Worm (Caenorhabditis elegans) whole organism, early embryonic: ENCODE measurements around the gene W03B1.9.
"Not testable (repeated sequence)": the region's sequence is repeated elsewhere in the genome, so short reads cannot be mapped to it uniquely, and the experiment has no call there.

ENCODE experiments used
- B0310.2 ChIP-seq: sonication (generic microtip); optimal IDR thresholded peaks from 2 replicates; lab custom pipeline; 2016; ENCODE audit warnings: mild to moderate bottlenecking, missing genetic modification characterization, missing compliant biosample characterization
- F13C5.2 ChIP-seq: sonication (generic microtip); optimal IDR thresholded peaks from 2 replicates; lab custom pipeline; 2017; ENCODE audit warnings: mild to moderate bottlenecking, missing genetic modification characterization, inconsistent platforms, missing compliant biosample characterization
- aly-1 ChIP-seq: sonication (generic microtip); optimal IDR thresholded peaks from 2 replicates; lab custom pipeline; 2016; ENCODE audit warnings: missing genetic modification characterization, missing compliant biosample characterization
- ama-1 ChIP-seq: fragments of 150-350 bp; optimal IDR thresholded peaks from 2 replicates; lab custom pipeline; 2014
- ceh-13 ChIP-seq: fragments of 200-800 bp; sonication (Bioruptor generic); optimal IDR thresholded peaks from 2 replicates; lab custom pipeline; 2018; ENCODE audit warnings: mild to moderate bottlenecking, missing genetic modification characterization, missing compliant biosample characterization
- ceh-36 ChIP-seq: sonication (generic microtip); optimal IDR thresholded peaks from 2 replicates; lab custom pipeline; 2016; ENCODE audit warnings: missing genetic modification characterization, inconsistent platforms, missing compliant biosample characterization
- ets-7 ChIP-seq: sonication (generic microtip); optimal IDR thresholded peaks from 2 replicates; lab custom pipeline; 2016; ENCODE audit warnings: missing genotype, missing genetic modification characterization, missing compliant biosample characterization
- flt-1 ChIP-seq: fragments of 200-800 bp; sonication (Bioruptor generic); IDR thresholded peaks from 2 replicates; pipeline ENCODE4 v1.3.6; 2022; ENCODE audit warnings: missing genetic modification characterization, missing compliant biosample characterization
- hmbx-1 ChIP-seq: sonication (generic microtip); optimal IDR thresholded peaks from 2 replicates; lab custom pipeline; 2016; ENCODE audit warnings: mild to moderate bottlenecking, missing genetic modification characterization, missing compliant biosample characterization
- hmg-4 ChIP-seq: fragments of 200-800 bp; sonication (Bioruptor generic); optimal IDR thresholded peaks from 2 replicates; lab custom pipeline; 2018; ENCODE audit warnings: mild to moderate bottlenecking, missing genetic modification characterization, missing compliant biosample characterization
- hnd-1 ChIP-seq: sonication (generic microtip); optimal IDR thresholded peaks from 2 replicates; lab custom pipeline; 2016; ENCODE audit warnings: missing genetic modification characterization, missing compliant biosample characterization
- pes-1 ChIP-seq: fragments of 200-800 bp; sonication (Bioruptor generic); IDR thresholded peaks from 2 replicates; pipeline ENCODE4 v1.3.6; 2022; ENCODE audit warnings: missing genetic modification reagents, missing genetic modification characterization, missing compliant biosample characterization
- scrt-1 ChIP-seq: fragments of 200-800 bp; sonication (Bioruptor generic); IDR thresholded peaks from 2 replicates; pipeline ENCODE4 v1.3.6; 2022; ENCODE audit warnings: missing genetic modification characterization, missing compliant biosample characterization
- sea-1 ChIP-seq: fragments of 200-800 bp; sonication (Bioruptor generic); conservative IDR thresholded peaks from 2 replicates; pipeline ENCODE4 v1.3.6; 2022; ENCODE audit warnings: missing genetic modification characterization, missing compliant biosample characterization
- tbx-11 ChIP-seq: fragments of 200-800 bp; sonication (Bioruptor generic); IDR thresholded peaks from 2 replicates; pipeline ENCODE4 v1.3.6; 2022; ENCODE audit warnings: missing genetic modification characterization, missing compliant biosample characterization
- tbx-37 ChIP-seq: fragments of 200-800 bp; sonication (Bioruptor generic); conservative IDR thresholded peaks from 2 replicates; pipeline ENCODE4 v1.3.6; 2022; ENCODE audit warnings: missing genetic modification reagents, missing genetic modification characterization, missing compliant biosample characterization
- tra-4 ChIP-seq: sonication (generic microtip); optimal IDR thresholded peaks from 2 replicates; lab custom pipeline; 2017; ENCODE audit warnings: missing genetic modification characterization, missing compliant biosample characterization

The W03B1.9 gene

ce11 chrIV:4357296-4357695 lies 517 bp upstream of the W03B1.9 start, which contains the start of gene sars-2:
sars-2 (plus strand) TSS chrIV:4357636.
- no peak for TF ChIP-seq sea-1
- no peak for TF ChIP-seq B0310.2
- no peak for TF ChIP-seq tra-4 (tag; lab: Kevin White, UChicago)
- no peak for TF ChIP-seq tbx-11 (GFP tag; lab: Robert Waterston, UW)
- TF ChIP-seq aly-1 (tag; lab: Kevin White, UChicago), result no peak
- no peak for TF ChIP-seq hmbx-1 (tag; lab: Kevin White, UChicago)
- TF ChIP-seq ceh-13 (GFP tag; lab: Kevin White, UChicago), result no peak

ce11 chrIV:4348146-4348545 lies 8.6 kb downstream of the W03B1.9 start, which contains the start of gene W03B1.5:
W03B1.5 (plus strand) TSS chrIV:4348446.
- TF ChIP-seq ama-1, B0310.2, sea-1: not testable (repeated sequence)

ce11 chrIV:4347578-4348003 lies 9.2 kb downstream of the W03B1.9 start:
- TF ChIP-seq flt-1 (GFP tag; lab: Robert Waterston, UW) (no peak), tbx-11 (GFP tag; lab: Robert Waterston, UW) (no peak), hmg-4 (GFP tag; lab: Kevin White, UChicago) (no peak), ama-1 (peak; percentile 53), aly-1 (tag; lab: Kevin White, UChicago) (no peak), sea-1 (no peak), ceh-13 (GFP tag; lab: Kevin White, UChicago) (no peak), pes-1 (GFP tag; lab: Robert Waterston, UW) (0 out of 2 replicates have a peak, but pooled peaks have one; percentile 24), hnd-1 (tag; lab: Kevin White, UChicago) (no peak), scrt-1 (GFP tag; lab: Robert Waterston, UW) (no peak), ets-7 (no peak), hmbx-1 (tag; lab: Kevin White, UChicago) (no peak), B0310.2 (no peak), ceh-36 (tag; lab: Kevin White, UChicago) (no peak), tra-4 (tag; lab: Kevin White, UChicago) (no peak), F13C5.2 (tag; lab: Kevin White, UChicago) (no peak)

- TF ChIP-seq aly-1 (tag; lab: Kevin White, UChicago), result no peak
- TF ChIP-seq scrt-1 (GFP tag; lab: Robert Waterston, UW), result no peak
- no peak for TF ChIP-seq sea-1
- TF ChIP-seq hnd-1 (tag; lab: Kevin White, UChicago), result no peak
- no peak for TF ChIP-seq tra-4 (tag; lab: Kevin White, UChicago)
- no peak for TF ChIP-seq ama-1
- TF ChIP-seq ceh-36 (tag; lab: Kevin White, UChicago), result no peak
- no peak for TF ChIP-seq tbx-37 (GFP tag; lab: Robert Waterston, UW)
- no peak for TF ChIP-seq ets-7
- no peak for TF ChIP-seq F13C5.2 (tag; lab: Kevin White, UChicago)
- TF ChIP-seq B0310.2, result no peak
- no peak for TF ChIP-seq ceh-13 (GFP tag; lab: Kevin White, UChicago)
- TF ChIP-seq pes-1 (GFP tag; lab: Robert Waterston, UW), result no peak
- no peak for TF ChIP-seq hmbx-1 (tag; lab: Kevin White, UChicago)
- no peak for TF ChIP-seq hmg-4 (GFP tag; lab: Kevin White, UChicago)
- no peak for TF ChIP-seq flt-1 (GFP tag; lab: Robert Waterston, UW)
- TF ChIP-seq tbx-11 (GFP tag; lab: Robert Waterston, UW), result no peak
These were observed 10.3 kb downstream of the W03B1.9 start, which contains the start of gene oac-52 for ce11 chrIV:4346512-4346911. oac-52 (minus strand) TSS chrIV:4346612.

- TF ChIP-seq hmg-4 (GFP tag; lab: Kevin White, UChicago), result no peak
- no peak for TF ChIP-seq tbx-11 (GFP tag; lab: Robert Waterston, UW)
These were observed 12.0 kb downstream of the W03B1.9 start for ce11 chrIV:4344828-4345227.

ce11 chrIV:4338217-4338616 lies 18.6 kb downstream of the W03B1.9 start:
- no peak for TF ChIP-seq ceh-13 (GFP tag; lab: Kevin White, UChicago)
- no peak for TF ChIP-seq tra-4 (tag; lab: Kevin White, UChicago)
- no peak for TF ChIP-seq tbx-11 (GFP tag; lab: Robert Waterston, UW)
- TF ChIP-seq B0310.2, result no peak
- no peak for TF ChIP-seq hnd-1 (tag; lab: Kevin White, UChicago)
- no peak for TF ChIP-seq aly-1 (tag; lab: Kevin White, UChicago)
- TF ChIP-seq ets-7, result no peak
- TF ChIP-seq hmbx-1 (tag; lab: Kevin White, UChicago), result no peak
- no peak for TF ChIP-seq ama-1
- no peak for TF ChIP-seq F13C5.2 (tag; lab: Kevin White, UChicago)
- no peak for TF ChIP-seq scrt-1 (GFP tag; lab: Robert Waterston, UW)
- TF ChIP-seq sea-1, result no peak
- no peak for TF ChIP-seq pes-1 (GFP tag; lab: Robert Waterston, UW)
- no peak for TF ChIP-seq hmg-4 (GFP tag; lab: Kevin White, UChicago)

- TF ChIP-seq aly-1 (tag; lab: Kevin White, UChicago) (no peak), hmbx-1 (tag; lab: Kevin White, UChicago) (no peak), tbx-37 (GFP tag; lab: Robert Waterston, UW) (no peak), ama-1 (no peak), pes-1 (GFP tag; lab: Robert Waterston, UW) (no peak), scrt-1 (GFP tag; lab: Robert Waterston, UW) (no peak), sea-1 (no peak), tra-4 (tag; lab: Kevin White, UChicago) (no peak), ceh-36 (tag; lab: Kevin White, UChicago) (no peak), F13C5.2 (tag; lab: Kevin White, UChicago) (no peak), hmg-4 (GFP tag; lab: Kevin White, UChicago) (no peak), flt-1 (GFP tag; lab: Robert Waterston, UW) (no peak), B0310.2 (no peak), hnd-1 (tag; lab: Kevin White, UChicago) (no peak), ets-7 (no peak), ceh-13 (GFP tag; lab: Kevin White, UChicago) (no peak), tbx-11 (GFP tag; lab: Robert Waterston, UW) (no peak)
These were observed 20.5 kb downstream of the W03B1.9 start, which contains the start of the genes W03B1.3 and oac-51 for ce11 chrIV:4336139-4336851. W03B1.3 (minus strand) TSS chrIV:4336239. oac-51 (plus strand) TSS chrIV:4336801.
